Worm (Caenorhabditis elegans): Measurements from ENCODE around the gene D2096.12.
A peak's percentile ranks its signal among the peaks of the same experiment; 100 is the strongest.

Gene D2096.12

ce11 chrIV:8376923-8377322 is 13.7 kb downstream of the D2096.12 start:
- no peak for TF ChIP-seq nhr-76 (tag; optimal IDR thresholded peaks at IDR 0.05)
- TF ChIP-seq elt-3 (tag; optimal IDR thresholded peaks at IDR 0.05) = no peak

- no peak for TF ChIP-seq ceh-39 (tag; optimal IDR thresholded peaks at IDR 0.05)
- no peak for TF ChIP-seq ceh-83 (GFP tag; optimal IDR thresholded peaks at IDR 0.05)
- TF ChIP-seq unc-120 (tag; optimal IDR thresholded peaks at IDR 0.05; ENCODE audit: poor library complexity, severe bottlenecking) = no peak
- no peak for TF ChIP-seq mab-5 (tag; optimal IDR thresholded peaks at IDR 0.05)
- TF ChIP-seq lin-13 (tag; optimal IDR thresholded peaks at IDR 0.05) = no peak
- no peak for TF ChIP-seq nhr-76 (tag; optimal IDR thresholded peaks at IDR 0.05)
- TF ChIP-seq cnd-1 (tag; optimal IDR thresholded peaks at IDR 0.05) = no peak
- no peak for TF ChIP-seq lin-32 (GFP tag; optimal IDR thresholded peaks at IDR 0.05)
- no peak for TF ChIP-seq bed-3 (GFP tag; optimal IDR thresholded peaks at IDR 0.05)
- TF ChIP-seq ces-1 (GFP tag; optimal IDR thresholded peaks at IDR 0.05) = no peak
- TF ChIP-seq nhr-28 (tag; optimal IDR thresholded peaks at IDR 0.05) = no peak
- no peak for TF ChIP-seq nhr-12 (tag; optimal IDR thresholded peaks at IDR 0.05)
- TF ChIP-seq lsy-2 (tag; optimal IDR thresholded peaks at IDR 0.05) = no peak
- TF ChIP-seq nhr-237 (tag; optimal IDR thresholded peaks at IDR 0.05) = no peak
- no peak for TF ChIP-seq ztf-11 (tag; optimal IDR thresholded peaks at IDR 0.05)
Observed at ce11 chrIV:8377501-8377900, 14.2 kb downstream of the D2096.12 start, which contains the start of gene D2096.7. Gene D2096.7, minus strand, starts transcription at chrIV:8377630.

ce11 chrIV:8378280-8378679 is 15.0 kb downstream of the D2096.12 start:
- TF ChIP-seq tbx-8 (GFP tag; optimal IDR thresholded peaks at IDR 0.05) (no peak), blmp-1 (tag; optimal IDR thresholded peaks at IDR 0.05) (no peak), bed-3 (GFP tag; optimal IDR thresholded peaks at IDR 0.05) (no peak), flh-1 (GFP tag; optimal IDR thresholded peaks at IDR 0.05) (no peak), lin-32 (GFP tag; optimal IDR thresholded peaks at IDR 0.05) (no peak), lsy-2 (tag; optimal IDR thresholded peaks at IDR 0.05) (no peak), nhr-12 (tag; optimal IDR thresholded peaks at IDR 0.05) (no peak), mab-5 (tag; optimal IDR thresholded peaks at IDR 0.05) (no peak), drap-1 (GFP tag; optimal IDR thresholded peaks at IDR 0.05) (no peak), nhr-237 (tag; optimal IDR thresholded peaks at IDR 0.05) (no peak), zip-8 (tag; optimal IDR thresholded peaks at IDR 0.05) (no peak), ces-1 (GFP tag; optimal IDR thresholded peaks at IDR 0.05) (no peak), sptf-1 (tag; optimal IDR thresholded peaks at IDR 0.05) (no peak), unc-62 (GFP tag; optimal IDR thresholded peaks at IDR 0.05) (no peak), ztf-11 (tag; optimal IDR thresholded peaks at IDR 0.05) (no peak), pha-4 (tag; optimal IDR thresholded peaks at IDR 0.05) (no peak), M03D4.4 (tag; optimal IDR thresholded peaks at IDR 0.05) (no peak)

- TF ChIP-seq sem-2 (GFP tag; optimal IDR thresholded peaks at IDR 0.05) (no peak), pha-4 (tag; optimal IDR thresholded peaks at IDR 0.05) (peak; percentile 60), ceh-39 (tag; optimal IDR thresholded peaks at IDR 0.05) (peak; percentile 56), ceh-83 (GFP tag; optimal IDR thresholded peaks at IDR 0.05) (no peak), ceh-43 (GFP tag; optimal IDR thresholded peaks at IDR 0.05) (no peak), nhr-28 (tag; optimal IDR thresholded peaks at IDR 0.05) (no peak), ztf-11 (tag; optimal IDR thresholded peaks at IDR 0.05) (no peak), lin-32 (GFP tag; optimal IDR thresholded peaks at IDR 0.05) (no peak), tbx-8 (GFP tag; optimal IDR thresholded peaks at IDR 0.05) (no peak), nhr-76 (tag; optimal IDR thresholded peaks at IDR 0.05) (no peak), lin-13 (tag; optimal IDR thresholded peaks at IDR 0.05) (peak; percentile 61), nhr-12 (tag; optimal IDR thresholded peaks at IDR 0.05) (no peak), elt-1 (tag; optimal IDR thresholded peaks at IDR 0.05; ENCODE audit: borderline replicate concordance, insufficient read depth) (no peak), ces-1 (GFP tag; optimal IDR thresholded peaks at IDR 0.05) (peak; percentile 42), hlh-1 (tag; optimal IDR thresholded peaks at IDR 0.05) (no peak), sptf-1 (tag; optimal IDR thresholded peaks at IDR 0.05) (no peak), ham-2 (GFP tag; optimal IDR thresholded peaks at IDR 0.05) (no peak), nhr-237 (tag; optimal IDR thresholded peaks at IDR 0.05) (peak; percentile 31), mep-1 (tag; optimal IDR thresholded peaks at IDR 0.05) (peak; percentile 69), drap-1 (GFP tag; optimal IDR thresholded peaks at IDR 0.05) (no peak), lsy-2 (tag; optimal IDR thresholded peaks at IDR 0.05) (peak; percentile 74), mab-5 (tag; optimal IDR thresholded peaks at IDR 0.05) (no peak)
Observed at ce11 chrIV:8379278-8379677, 16.0 kb downstream of the D2096.12 start, which contains the start of gene nap-1. Gene nap-1, minus strand, starts transcription at chrIV:8379319.

ce11 chrIV:8379683-8380082 is 16.4 kb downstream of the D2096.12 start, which contains the start of gene praf-3:
Gene praf-3, plus strand, starts transcription at chrIV:8379983.
- TF ChIP-seq mab-5 (tag; optimal IDR thresholded peaks at IDR 0.05) (no peak), nhr-237 (tag; optimal IDR thresholded peaks at IDR 0.05) (no peak), cnd-1 (tag; optimal IDR thresholded peaks at IDR 0.05) (no peak)

Data from whole organism, mixed stage, embryonic.